Worm (Caenorhabditis elegans) whole organism, L1 larva: ENCODE results near the gene wdr-83.

Experiments used
- fos-1 ChIP-seq: fragments of 150-350 bp; optimal IDR thresholded peaks from 2 replicates; lab custom pipeline; 2014; ENCODE audit warnings: missing biosample characterization, missing genetic modification characterization
- lin-13 ChIP-seq: fragments of 150-350 bp; optimal IDR thresholded peaks from 2 replicates; lab custom pipeline; 2014; ENCODE audit warnings: missing biosample characterization, missing genetic modification reagents, missing genetic modification characterization

- TF ChIP-seq lin-13 (GFP tag; lab: Kevin White, UChicago): no peak
- TF ChIP-seq fos-1: no peak
These were observed 15.0 kb upstream of the wdr-83 start for ce11 chrII:5046209-5047200.
